Worm (Caenorhabditis elegans): ENCODE measurements around the gene bbs-2.
A peak's percentile ranks its signal among the peaks of the same experiment; 100 is the strongest.
"Not testable (repeated sequence)": the region's sequence is repeated elsewhere in the genome, so short reads cannot be mapped to it uniquely, and the experiment has no call there.

DNA sequence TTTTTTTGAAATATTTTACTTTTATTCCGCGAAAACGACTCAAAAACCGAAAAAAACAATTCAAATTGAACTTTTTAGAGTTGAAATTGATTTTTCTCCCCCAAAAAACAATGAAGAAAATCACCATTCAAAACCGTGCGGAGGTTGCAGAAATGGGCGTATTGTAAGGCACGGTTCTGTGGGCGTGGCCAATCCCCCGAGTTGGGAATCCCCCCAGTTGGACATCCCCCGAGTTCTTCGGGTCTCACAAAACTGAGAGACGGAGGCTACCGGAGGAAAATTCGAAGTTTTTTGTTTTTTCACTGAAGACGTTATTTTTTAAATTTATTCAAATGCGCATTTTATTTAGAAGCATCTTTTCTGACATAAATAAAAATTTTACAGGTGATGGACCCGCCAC, 14.5 kb downstream of the bbs-2 start, which contains the start of gene mcm-3AP:
- TF ChIP-seq ztf-11 (tag; optimal IDR thresholded peaks at IDR 0.05); dve-1 (tag; optimal IDR thresholded peaks at IDR 0.05; ENCODE audit: insufficient read depth); nhr-28 (tag; optimal IDR thresholded peaks at IDR 0.05); ZK337.2 (GFP tag; IDR thresholded peaks at IDR 0.05); skn-1 (tag; optimal IDR thresholded peaks at IDR 0.05); egl-27 (tag; optimal IDR thresholded peaks at IDR 0.05); nhr-111 (GFP tag; optimal IDR thresholded peaks at IDR 0.05); ces-1 (GFP tag; optimal IDR thresholded peaks at IDR 0.05); daf-8 (GFP tag; IDR thresholded peaks at IDR 0.05): not testable (repeated sequence)
- TF ChIP-seq dmd-9 (GFP tag; IDR thresholded peaks at IDR 0.05), result peak; percentile 54; the same call in 1 of the 2 replicates
